Worm (Caenorhabditis elegans) whole organism, L4 larva: ENCODE data around the gene erh-2.

Experiments
- D1046.2 ChIP-seq: fragments of 200-800 bp; sonication (Bioruptor generic); IDR thresholded peaks from 2 replicates; pipeline ENCODE4 v1.3.6; 2022; ENCODE audit warnings: missing genetic modification characterization, missing compliant biosample characterization
- R02D3.7 ChIP-seq: fragments of 150-350 bp; sonication (generic microtip); optimal IDR thresholded peaks from 3 replicates; lab custom pipeline; 2014; ENCODE audit warnings: missing biosample characterization, missing genetic modification characterization
- T20F7.1 ChIP-seq: fragments of 200-800 bp; sonication (Bioruptor generic); optimal IDR thresholded peaks from 2 replicates; lab custom pipeline; 2018; ENCODE audit warnings: mild to moderate bottlenecking, missing genetic modification characterization, missing compliant biosample characterization
- T26A8.4 ChIP-seq: fragments of 200-800 bp; sonication (Bioruptor generic); IDR thresholded peaks from 2 replicates; pipeline ENCODE4 v1.3.6; 2022; ENCODE audit warnings: missing genetic modification characterization, missing compliant biosample characterization
- ceh-28 ChIP-seq: fragments of 150-350 bp; optimal IDR thresholded peaks from 2 replicates; lab custom pipeline; 2014; ENCODE audit warnings: missing biosample characterization, missing genetic modification reagents, missing genetic modification characterization
- ces-1 ChIP-seq: fragments of 150-350 bp; sonication (generic microtip); optimal IDR thresholded peaks from 4 replicates; lab custom pipeline; 2014; ENCODE audit warnings: missing biosample characterization, missing genetic modification reagents, missing genetic modification characterization
- cey-2 ChIP-seq: sonication (generic microtip); optimal IDR thresholded peaks from 3 replicates; lab custom pipeline; 2017; ENCODE audit warnings: missing genetic modification characterization, mild to moderate bottlenecking, missing compliant biosample characterization, antibody characterized with exemption, borderline replicate concordance; ENCODE audit not compliant: insufficient read depth
- ctbp-1 ChIP-seq: fragments of 200-800 bp; sonication (Bioruptor generic); IDR thresholded peaks from 2 replicates; pipeline ENCODE4 v1.3.6; 2022; ENCODE audit warnings: missing genetic modification reagents, missing genetic modification characterization, missing compliant biosample characterization
- daf-16 ChIP-seq, 3 experiments: sonication (generic microtip); optimal IDR thresholded peaks; 2 replicates each; lab custom pipeline; 2016 to 2017; ENCODE audit warnings: missing genetic modification characterization in 3 of 3, missing genetic modification reagents in 3 of 3, mild to moderate bottlenecking in 2 of 3, missing compliant biosample characterization in 2 of 3, missing biosample characterization in 1 of 3, moderate library complexity in 1 of 3
- dmd-6 ChIP-seq: fragments of 200-800 bp; sonication (Bioruptor generic); IDR thresholded peaks from 2 replicates; pipeline ENCODE4 v1.3.6; 2022; ENCODE audit warnings: missing genetic modification reagents, missing genetic modification characterization, missing compliant biosample characterization
- fkh-10 ChIP-seq: fragments of 150-350 bp; optimal IDR thresholded peaks from 2 replicates; lab custom pipeline; 2014; ENCODE audit warnings: missing biosample characterization, missing genetic modification reagents, missing genetic modification characterization
- hlh-11 ChIP-seq: fragments of 200-800 bp; sonication (Bioruptor generic); optimal IDR thresholded peaks from 2 replicates; lab custom pipeline; 2018; ENCODE audit warnings: mild to moderate bottlenecking, missing genetic modification characterization, missing compliant biosample characterization
- jun-1 ChIP-seq: fragments of 150-350 bp; optimal IDR thresholded peaks from 2 replicates; lab custom pipeline; 2014; ENCODE audit warnings: missing biosample characterization, missing genetic modification reagents, missing genetic modification characterization
- lir-3 ChIP-seq: sonication (generic microtip); optimal IDR thresholded peaks from 2 replicates; lab custom pipeline; 2016; ENCODE audit warnings: mild to moderate bottlenecking, missing genetic modification characterization, missing compliant biosample characterization
- mes-2 ChIP-seq: sonication (generic microtip); optimal IDR thresholded peaks from 2 replicates; lab custom pipeline; 2016; ENCODE audit warnings: missing genotype, mild to moderate bottlenecking, missing genetic modification characterization, missing compliant biosample characterization; ENCODE audit not compliant: poor library complexity, severe bottlenecking
- nhr-28 ChIP-seq: fragments of 150-350 bp; optimal IDR thresholded peaks from 2 replicates; lab custom pipeline; 2014; ENCODE audit warnings: missing biosample characterization, missing genetic modification characterization
- nhr-76 ChIP-seq: fragments of 150-350 bp; optimal IDR thresholded peaks from 2 replicates; lab custom pipeline; 2014; ENCODE audit warnings: missing biosample characterization, missing genetic modification characterization
- php-3 ChIP-seq: fragments of 200-800 bp; sonication (Bioruptor generic); IDR thresholded peaks from 2 replicates; pipeline ENCODE4 v1.3.6; 2022; ENCODE audit warnings: missing genetic modification reagents, missing genetic modification characterization, missing compliant biosample characterization
- pqm-1 ChIP-seq: sonication (generic microtip); optimal IDR thresholded peaks from 2 replicates; lab custom pipeline; 2017; ENCODE audit warnings: missing biosample characterization, missing genetic modification characterization
- saeg-2 ChIP-seq: fragments of 200-800 bp; sonication (Bioruptor generic); IDR thresholded peaks from 2 replicates; pipeline ENCODE4 v1.3.6; 2022; ENCODE audit warnings: missing genetic modification reagents, missing genetic modification characterization, missing compliant biosample characterization
- spr-3 ChIP-seq: fragments of 200-800 bp; sonication (Bioruptor generic); optimal IDR thresholded peaks from 2 replicates; lab custom pipeline; 2018; ENCODE audit warnings: mild to moderate bottlenecking, missing genetic modification characterization, missing compliant biosample characterization
- tag-97 ChIP-seq: fragments of 200-800 bp; sonication (Bioruptor generic); IDR thresholded peaks from 2 replicates; pipeline ENCODE4 v1.3.6; 2022; ENCODE audit warnings: missing genetic modification characterization, missing compliant biosample characterization
- tra-1 ChIP-seq: fragments of 200-800 bp; sonication (Bioruptor generic); IDR thresholded peaks from 2 replicates; pipeline ENCODE4 v1.3.6; 2022; ENCODE audit warnings: missing genetic modification reagents, missing genetic modification characterization, missing compliant biosample characterization
- zip-2 ChIP-seq: fragments of 150-350 bp; optimal IDR thresholded peaks from 2 replicates; lab custom pipeline; 2014; ENCODE audit warnings: missing biosample characterization, missing genetic modification characterization
- ztf-11 ChIP-seq: fragments of 150-350 bp; optimal IDR thresholded peaks from 2 replicates; lab custom pipeline; 2014; ENCODE audit warnings: missing biosample characterization, missing genetic modification characterization

The erh-2 gene

DNA sequence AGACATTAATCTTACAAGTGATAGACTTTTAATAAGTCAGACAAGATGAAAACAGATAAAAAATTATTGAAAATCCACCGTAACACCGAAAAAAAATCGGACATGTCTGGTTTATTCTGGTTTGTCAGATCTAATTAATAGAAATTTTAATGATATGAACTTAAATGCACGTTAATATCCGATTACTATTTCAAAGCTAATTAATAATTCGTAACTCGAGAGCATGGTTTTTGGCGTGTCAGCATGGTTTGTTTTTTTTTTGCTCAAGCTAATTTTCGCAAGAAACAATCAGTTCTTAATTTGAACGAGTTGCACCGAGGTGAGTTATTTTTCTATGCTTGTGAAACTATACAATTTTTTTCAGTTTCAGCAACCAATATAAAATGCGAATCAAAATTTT lies 41.9 kb downstream of the erh-2 start, which contains the start of gene clec-153:
TSS of gene clec-153 (plus strand) at position 301 of the 400 bp plus-strand sequence.
- TF ChIP-seq nhr-76 (tag; lab: Kevin White, UChicago), result no peak
- no peak for TF ChIP-seq zip-2
- TF ChIP-seq spr-3, result no peak
- no peak for TF ChIP-seq cey-2
- TF ChIP-seq ces-1, result no peak
- TF ChIP-seq jun-1 (tag; lab: Kevin White, UChicago), result no peak
- TF ChIP-seq tra-1, result no peak
- TF ChIP-seq php-3 (GFP tag; lab: Robert Waterston, UW), result no peak
- TF ChIP-seq ceh-28 (tag; lab: Kevin White, UChicago), result no peak
- TF ChIP-seq lir-3 (tag; lab: Kevin White, UChicago), result no peak
- no peak for TF ChIP-seq tag-97 (GFP tag; lab: Robert Waterston, UW)
- TF ChIP-seq fkh-10, result no peak
- TF ChIP-seq R02D3.7 (tag; lab: Kevin White, UChicago), result no peak
- TF ChIP-seq ztf-11 (tag; lab: Kevin White, UChicago), result no peak

DNA sequence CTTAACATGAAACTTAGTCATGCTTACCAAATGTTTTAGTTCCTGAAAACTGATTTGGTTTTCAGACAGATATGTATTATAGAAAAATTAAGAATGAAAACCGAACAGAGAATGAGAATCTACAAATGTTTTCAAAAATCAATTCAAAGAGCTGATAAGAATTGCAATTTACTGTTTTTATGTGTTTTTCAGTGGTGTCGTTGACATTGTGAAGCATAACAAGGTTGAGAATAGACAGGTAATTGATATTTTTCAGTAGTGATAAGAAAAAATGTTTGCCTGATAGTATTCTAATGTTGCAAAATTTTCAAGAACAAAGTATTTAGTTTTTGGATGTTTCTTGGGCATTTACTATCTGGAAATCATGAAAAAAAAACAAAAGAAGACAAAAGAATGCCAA lies 50.2 kb downstream of the erh-2 start, which contains the start of gene pfas-1:
TSS of gene pfas-1 (minus strand) at position 49 of the 400 bp plus-strand sequence.
- TF ChIP-seq jun-1 (tag; lab: Kevin White, UChicago), result no peak
- peak; percentile 79 for TF ChIP-seq pqm-1 (tag; lab: Kevin White, UChicago)
- peak; percentile 68 for TF ChIP-seq dmd-6 (GFP tag; lab: Robert Waterston, UW)
- no peak for TF ChIP-seq daf-16 (GFP tag; optimal IDR thresholded peaks at IDR 0.05; lab: Kevin White, UChicago)
- TF ChIP-seq daf-16 (tag; optimal IDR thresholded peaks at IDR 0.05; lab: Kevin White, UChicago), result peak; percentile 91
- no peak for TF ChIP-seq ctbp-1
- TF ChIP-seq T26A8.4 (GFP tag; lab: Robert Waterston, UW), result no peak
- peak; percentile 20 for TF ChIP-seq T20F7.1
- no peak for TF ChIP-seq mes-2
- TF ChIP-seq fkh-10, result no peak
- no peak for TF ChIP-seq D1046.2 (GFP tag; lab: Robert Waterston, UW)
- TF ChIP-seq saeg-2 (GFP tag; lab: Robert Waterston, UW), result no peak
- no peak for TF ChIP-seq tra-1
- TF ChIP-seq php-3 (GFP tag; lab: Robert Waterston, UW), result peak; percentile 91
- no peak for TF ChIP-seq nhr-76 (tag; lab: Kevin White, UChicago)
- TF ChIP-seq nhr-28 (tag; lab: Kevin White, UChicago), result peak; percentile 73
- TF ChIP-seq hlh-11 (tag; lab: Kevin White, UChicago), result peak; percentile 41
